Worm (Caenorhabditis elegans): Measurements from ENCODE around the gene C29F9.5.

ce11 chrIII:134194-134593 lies 16.9 kb downstream of the C29F9.5 start, which contains the start of gene pals-25:
- TF ChIP-seq nhr-237 (tag; optimal IDR thresholded peaks at IDR 0.05) = no peak
- no peak for TF ChIP-seq sem-2 (GFP tag; optimal IDR thresholded peaks at IDR 0.05)

All from whole organism, mixed stage, embryonic.